Fruit fly (Drosophila melanogaster): Measurements from ENCODE around the gene PolZ2.
A peak's percentile ranks its signal among the peaks of the same experiment; 100 is the strongest.

The PolZ2 gene

DNA sequence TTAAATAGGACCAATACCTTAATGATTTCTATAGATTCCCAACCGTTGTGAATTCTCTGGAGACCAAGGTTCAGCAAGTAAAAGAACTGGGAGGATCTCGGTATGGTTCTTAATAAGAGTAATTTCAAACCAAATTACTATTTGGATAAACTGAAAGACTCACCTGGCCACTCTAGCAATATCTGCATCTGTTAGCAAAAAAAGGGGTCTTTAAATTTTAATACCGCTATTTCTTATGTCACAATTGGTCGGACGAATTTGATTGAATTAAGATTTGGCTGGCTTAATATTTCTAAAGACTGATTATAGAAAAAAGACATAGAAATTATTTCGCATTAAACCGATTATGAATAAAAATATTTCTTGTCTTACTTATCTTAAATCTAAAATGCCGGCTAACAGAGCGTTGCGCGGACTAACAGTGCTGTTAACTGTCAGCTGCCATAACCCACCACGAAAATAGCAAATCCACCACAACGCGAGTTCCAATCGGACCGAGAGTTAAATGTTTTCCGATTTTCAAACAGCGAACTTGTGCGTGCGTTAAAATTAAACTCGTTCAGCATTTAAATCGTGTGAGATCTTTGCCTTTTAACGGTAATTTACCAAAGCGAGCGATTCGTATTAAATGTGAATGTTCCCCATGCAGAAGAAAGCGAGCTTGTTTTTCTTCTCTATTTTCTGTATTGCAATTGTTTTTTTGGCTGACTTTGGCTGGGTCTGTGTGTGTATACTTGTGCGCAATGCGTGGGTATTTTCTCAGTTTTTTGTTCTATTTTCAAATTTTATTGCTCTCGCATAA lies 17.8 kb upstream of the PolZ2 start, which contains the start of gene CRMP:
TSS of gene CRMP (plus strand) at position 474 of the 802 bp plus-strand sequence.
- TF ChIP-seq Snoo (tag; optimal IDR thresholded peaks at IDR 0.05) = no peak
- peak; percentile 29; the same call in 1 of the 2 replicates for TF ChIP-seq CG12605 (GFP tag; IDR thresholded peaks at IDR 0.05)
- TF ChIP-seq Ets98B (GFP tag; IDR thresholded peaks at IDR 0.05) = no peak; the same call in 1 of the 2 replicates
- peak; percentile 32 for TF ChIP-seq CG8301 (tag; optimal IDR thresholded peaks at IDR 0.05)
- TF ChIP-seq CG32121 (GFP tag; IDR thresholded peaks at IDR 0.05) = 0 out of 2 replicates have a peak, but pooled peaks have one; percentile 21
- TF ChIP-seq CG17806 (tag; optimal IDR thresholded peaks at IDR 0.05) = no peak

DNA sequence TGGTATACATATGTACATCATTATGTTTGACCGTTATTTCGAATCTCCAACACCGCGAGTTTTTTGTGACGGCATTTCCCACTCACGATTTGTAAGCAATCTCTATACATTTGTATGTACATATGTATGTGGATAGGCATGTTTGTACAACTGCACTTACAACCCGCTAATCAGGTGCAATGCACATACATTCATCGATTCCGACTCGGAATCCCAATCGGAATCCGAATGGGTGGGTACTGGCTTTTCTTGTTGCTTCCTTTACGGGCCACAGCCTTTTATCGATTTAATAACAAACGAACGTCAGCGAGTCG lies 17.3 kb upstream of the PolZ2 start:
- no peak for TF ChIP-seq Pif1B (GFP tag; optimal IDR thresholded peaks at IDR 0.05)
- TF ChIP-seq CG14655 (GFP tag; optimal IDR thresholded peaks at IDR 0.05) = no peak
- 0 out of 3 replicates have a peak, but pooled peaks have one; percentile 39 for TF ChIP-seq fd96Ca (GFP tag; IDR thresholded peaks at IDR 0.05)
- TF ChIP-seq CG12605 (GFP tag; IDR thresholded peaks at IDR 0.05) = 0 out of 2 replicates have a peak, but pooled peaks have one; percentile 1
- no peak for TF ChIP-seq gl (tag; optimal IDR thresholded peaks at IDR 0.05)
- no peak for TF ChIP-seq CG10348 (GFP tag; IDR thresholded peaks at IDR 0.05)

DNA sequence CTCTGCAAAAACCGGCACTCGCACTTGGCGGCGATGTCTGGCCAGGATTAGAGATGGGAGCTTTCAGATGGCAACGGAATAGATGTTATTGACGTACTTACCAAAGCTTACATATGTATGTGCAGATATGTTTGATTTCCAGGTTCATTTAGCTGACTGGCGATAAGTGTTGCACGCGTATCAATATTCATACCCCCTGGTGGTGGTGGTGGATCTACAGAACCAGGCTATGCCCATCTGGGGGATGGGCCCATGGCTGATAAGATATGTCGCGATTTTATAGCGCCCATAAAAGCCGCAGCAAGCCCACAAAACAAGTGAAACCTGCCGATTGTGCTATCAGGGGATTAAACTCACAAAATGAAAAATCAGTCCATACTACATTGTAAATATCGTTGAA lies 16.9 kb upstream of the PolZ2 start:
- TF ChIP-seq EcR (GFP tag; optimal IDR thresholded peaks at IDR 0.05) (peak; percentile 43), gl (tag; optimal IDR thresholded peaks at IDR 0.05) (no peak)

DNA sequence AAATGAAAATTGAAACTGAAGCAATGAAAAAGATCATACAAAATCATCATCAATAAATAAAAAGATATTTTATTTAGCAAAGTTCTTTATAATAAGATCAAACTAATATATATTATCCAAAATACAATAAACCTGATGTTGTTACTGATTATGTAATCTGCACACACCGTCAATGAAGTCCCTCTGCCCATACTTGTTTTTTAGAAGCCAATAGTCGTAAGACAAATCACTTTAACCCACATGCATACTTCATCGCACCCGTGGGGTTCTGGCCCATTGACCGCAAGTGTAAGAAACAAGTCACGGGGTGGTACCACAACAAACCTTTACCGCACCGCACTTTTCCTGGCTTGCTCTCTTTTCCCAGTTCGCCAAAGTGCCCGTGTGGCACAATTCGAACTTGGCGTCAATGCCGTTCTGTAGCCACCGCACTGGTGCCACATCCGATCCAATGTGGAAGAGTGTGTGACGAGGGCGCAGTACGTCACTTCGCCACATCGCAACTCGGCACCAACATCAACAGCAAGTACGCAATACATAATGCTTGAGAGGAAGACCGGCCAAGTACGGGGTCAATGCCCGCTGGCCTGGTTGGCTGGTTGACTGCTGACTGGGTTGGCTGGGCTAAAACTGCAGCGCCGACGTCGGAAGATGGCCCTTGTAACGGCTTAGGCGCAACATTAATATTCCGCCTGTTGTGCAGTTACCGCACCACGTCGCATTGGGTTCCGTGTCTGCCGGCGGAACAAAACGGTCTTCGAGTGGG lies 15.6 kb upstream of the PolZ2 start:
- TF ChIP-seq EcR (GFP tag; optimal IDR thresholded peaks at IDR 0.05) (peak; percentile 83), rn (GFP tag; IDR thresholded peaks at IDR 0.05) (no peak), CG9948 (tag; optimal IDR thresholded peaks at IDR 0.05) (peak; percentile 12), Pif1B (GFP tag; optimal IDR thresholded peaks at IDR 0.05) (peak; percentile 30), fd96Ca (GFP tag; IDR thresholded peaks at IDR 0.05) (0 out of 3 replicates have a peak, but pooled peaks have one; percentile 35)

DNA sequence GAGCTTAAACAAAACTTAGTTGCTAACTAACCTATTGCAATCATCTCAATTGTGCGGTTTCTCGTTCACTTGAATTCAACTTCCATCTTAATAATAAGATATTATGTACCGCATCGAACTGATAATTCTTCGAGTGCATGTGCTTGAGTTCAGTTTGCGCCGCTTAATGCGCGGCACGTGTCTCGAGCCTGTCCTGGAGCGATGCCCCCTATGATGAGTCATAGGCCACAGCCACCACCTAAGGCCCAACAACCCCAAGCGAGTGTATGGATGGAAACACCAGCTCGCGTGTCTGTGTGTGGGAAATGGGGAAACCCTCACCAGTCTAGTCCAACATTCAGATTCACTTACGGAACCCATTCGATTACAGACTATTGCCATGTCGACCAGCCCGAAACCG lies 14.8 kb upstream of the PolZ2 start:
- no peak for TF ChIP-seq rn (GFP tag; IDR thresholded peaks at IDR 0.05)
- no peak for TF ChIP-seq D1 (tag; optimal IDR thresholded peaks at IDR 0.05)
- no peak for TF ChIP-seq CG17806 (tag; optimal IDR thresholded peaks at IDR 0.05)
- TF ChIP-seq EcR (GFP tag; optimal IDR thresholded peaks at IDR 0.05) = peak; percentile 94

DNA sequence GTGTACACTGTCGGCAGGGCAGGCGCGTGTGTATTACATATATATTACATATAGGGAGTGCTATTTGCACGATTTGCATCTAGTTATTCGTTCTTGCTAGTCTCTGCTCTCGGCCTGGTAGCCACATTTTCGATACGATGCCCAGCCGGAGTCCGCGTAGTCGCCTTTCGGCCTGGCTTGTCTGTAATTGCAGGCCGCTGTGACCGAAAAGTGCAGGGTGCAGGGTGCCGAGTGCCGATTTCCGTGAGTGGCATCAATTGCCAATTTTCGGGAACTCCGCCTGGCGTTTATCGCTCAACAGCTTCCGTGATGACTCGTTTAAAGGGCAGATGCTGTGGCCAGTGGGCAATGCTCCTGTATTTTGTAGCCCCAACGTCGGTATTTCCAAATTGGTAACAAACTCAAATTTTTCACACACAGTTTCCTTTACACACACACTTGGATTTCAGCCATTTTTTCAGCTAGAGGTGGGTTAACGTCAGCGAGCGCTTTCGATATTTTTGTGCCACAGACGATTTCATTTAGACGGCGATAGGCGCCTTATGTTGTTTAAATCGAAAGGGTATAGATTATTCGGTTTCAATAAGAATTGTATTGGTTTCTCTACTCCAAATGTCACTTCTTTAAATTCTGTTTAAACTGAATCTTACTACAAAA lies 682 bp upstream of the PolZ2 start, which contains the start of gene CG2926:
TSS of gene CG2926 (minus strand) at position 518 of the 657 bp plus-strand sequence.
- TF ChIP-seq CG10348 (GFP tag; IDR thresholded peaks at IDR 0.05) = no peak
- 0 out of 3 replicates have a peak, but pooled peaks have one; percentile 46 for TF ChIP-seq CG4496 (GFP tag; IDR thresholded peaks at IDR 0.05)
- TF ChIP-seq CG12605 (GFP tag; IDR thresholded peaks at IDR 0.05) = 0 out of 2 replicates have a peak, but pooled peaks have one; percentile 32
- no peak for TF ChIP-seq CG15710 (tag; optimal IDR thresholded peaks at IDR 0.05)
- TF ChIP-seq CG13204 (GFP tag; optimal IDR thresholded peaks at IDR 0.05) = no peak
- no peak for TF ChIP-seq EcR (GFP tag; optimal IDR thresholded peaks at IDR 0.05)
- TF ChIP-seq Ets98B (GFP tag; IDR thresholded peaks at IDR 0.05) = peak; percentile 19; the same call in 1 of the 2 replicates
- no peak for TF ChIP-seq CG17806 (tag; optimal IDR thresholded peaks at IDR 0.05)
- 0 out of 2 replicates have a peak, but pooled peaks have one; percentile 12 for TF ChIP-seq rn (GFP tag; IDR thresholded peaks at IDR 0.05)
- 0 out of 2 replicates have a peak, but pooled peaks have one; percentile 32 for TF ChIP-seq CG32121 (GFP tag; IDR thresholded peaks at IDR 0.05)

DNA sequence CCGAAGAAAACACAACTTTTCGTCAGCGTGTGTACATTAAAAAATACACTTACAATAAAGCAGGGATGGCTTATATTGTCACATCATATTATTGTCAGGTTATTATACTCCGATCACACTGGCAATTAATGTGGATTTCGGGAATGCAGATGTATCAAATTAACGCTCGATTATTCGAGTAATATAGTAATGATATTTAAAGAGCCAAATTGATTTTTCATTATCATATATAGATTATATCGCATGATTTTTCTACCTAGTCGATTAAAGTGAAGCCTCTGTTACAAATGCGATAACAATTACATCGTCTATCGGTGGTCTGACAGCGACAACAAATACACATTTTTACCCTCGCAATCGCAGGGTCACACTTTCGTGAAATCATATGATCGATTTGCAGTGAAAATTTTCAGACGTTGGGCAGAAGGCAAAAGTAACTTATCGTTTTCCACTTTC lies 2.8 kb downstream of the PolZ2 start, which contains the start of the genes noi and Vha26:
TSS of gene noi (minus strand) at position 62 of the 456 bp plus-strand sequence.
TSS of gene Vha26 (plus strand) at position 366 of the 456 bp plus-strand sequence.
- TF ChIP-seq CG8159 (tag; optimal IDR thresholded peaks at IDR 0.05) (no peak), D1 (tag; optimal IDR thresholded peaks at IDR 0.05) (no peak), rn (GFP tag; IDR thresholded peaks at IDR 0.05) (no peak), gl (tag; optimal IDR thresholded peaks at IDR 0.05) (no peak), CG34367 (tag; optimal IDR thresholded peaks at IDR 0.05) (no peak), CG4496 (GFP tag; IDR thresholded peaks at IDR 0.05) (no peak), CG15710 (tag; optimal IDR thresholded peaks at IDR 0.05) (peak; percentile 15), EcR (GFP tag; optimal IDR thresholded peaks at IDR 0.05) (no peak)
